Worm (Caenorhabditis elegans) whole organism, early embryonic: ENCODE measurements around the gene hipr-1.

ENCODE experiments used
- B0310.2 ChIP-seq: sonication (generic microtip); optimal IDR thresholded peaks from 2 replicates; lab custom pipeline; 2016; ENCODE audit warnings: mild to moderate bottlenecking, missing genetic modification characterization, missing compliant biosample characterization
- F13C5.2 ChIP-seq: sonication (generic microtip); optimal IDR thresholded peaks from 2 replicates; lab custom pipeline; 2017; ENCODE audit warnings: mild to moderate bottlenecking, missing genetic modification characterization, inconsistent platforms, missing compliant biosample characterization
- aly-1 ChIP-seq: sonication (generic microtip); optimal IDR thresholded peaks from 2 replicates; lab custom pipeline; 2016; ENCODE audit warnings: missing genetic modification characterization, missing compliant biosample characterization
- ama-1 ChIP-seq: fragments of 150-350 bp; optimal IDR thresholded peaks from 2 replicates; lab custom pipeline; 2014
- ceh-13 ChIP-seq: fragments of 200-800 bp; sonication (Bioruptor generic); optimal IDR thresholded peaks from 2 replicates; lab custom pipeline; 2018; ENCODE audit warnings: mild to moderate bottlenecking, missing genetic modification characterization, missing compliant biosample characterization
- ceh-36 ChIP-seq: sonication (generic microtip); optimal IDR thresholded peaks from 2 replicates; lab custom pipeline; 2016; ENCODE audit warnings: missing genetic modification characterization, inconsistent platforms, missing compliant biosample characterization
- ets-7 ChIP-seq: sonication (generic microtip); optimal IDR thresholded peaks from 2 replicates; lab custom pipeline; 2016; ENCODE audit warnings: missing genotype, missing genetic modification characterization, missing compliant biosample characterization
- flt-1 ChIP-seq: fragments of 200-800 bp; sonication (Bioruptor generic); IDR thresholded peaks from 2 replicates; pipeline ENCODE4 v1.3.6; 2022; ENCODE audit warnings: missing genetic modification characterization, missing compliant biosample characterization
- hmbx-1 ChIP-seq: sonication (generic microtip); optimal IDR thresholded peaks from 2 replicates; lab custom pipeline; 2016; ENCODE audit warnings: mild to moderate bottlenecking, missing genetic modification characterization, missing compliant biosample characterization
- hmg-4 ChIP-seq: fragments of 200-800 bp; sonication (Bioruptor generic); optimal IDR thresholded peaks from 2 replicates; lab custom pipeline; 2018; ENCODE audit warnings: mild to moderate bottlenecking, missing genetic modification characterization, missing compliant biosample characterization
- hnd-1 ChIP-seq: sonication (generic microtip); optimal IDR thresholded peaks from 2 replicates; lab custom pipeline; 2016; ENCODE audit warnings: missing genetic modification characterization, missing compliant biosample characterization
- pes-1 ChIP-seq: fragments of 200-800 bp; sonication (Bioruptor generic); IDR thresholded peaks from 2 replicates; pipeline ENCODE4 v1.3.6; 2022; ENCODE audit warnings: missing genetic modification reagents, missing genetic modification characterization, missing compliant biosample characterization
- scrt-1 ChIP-seq: fragments of 200-800 bp; sonication (Bioruptor generic); IDR thresholded peaks from 2 replicates; pipeline ENCODE4 v1.3.6; 2022; ENCODE audit warnings: missing genetic modification characterization, missing compliant biosample characterization
- sea-1 ChIP-seq: fragments of 200-800 bp; sonication (Bioruptor generic); conservative IDR thresholded peaks from 2 replicates; pipeline ENCODE4 v1.3.6; 2022; ENCODE audit warnings: missing genetic modification characterization, missing compliant biosample characterization
- tbx-11 ChIP-seq: fragments of 200-800 bp; sonication (Bioruptor generic); IDR thresholded peaks from 2 replicates; pipeline ENCODE4 v1.3.6; 2022; ENCODE audit warnings: missing genetic modification characterization, missing compliant biosample characterization
- tbx-37 ChIP-seq: fragments of 200-800 bp; sonication (Bioruptor generic); conservative IDR thresholded peaks from 2 replicates; pipeline ENCODE4 v1.3.6; 2022; ENCODE audit warnings: missing genetic modification reagents, missing genetic modification characterization, missing compliant biosample characterization
- tra-4 ChIP-seq: sonication (generic microtip); optimal IDR thresholded peaks from 2 replicates; lab custom pipeline; 2017; ENCODE audit warnings: missing genetic modification characterization, missing compliant biosample characterization

The hipr-1 gene

DNA sequence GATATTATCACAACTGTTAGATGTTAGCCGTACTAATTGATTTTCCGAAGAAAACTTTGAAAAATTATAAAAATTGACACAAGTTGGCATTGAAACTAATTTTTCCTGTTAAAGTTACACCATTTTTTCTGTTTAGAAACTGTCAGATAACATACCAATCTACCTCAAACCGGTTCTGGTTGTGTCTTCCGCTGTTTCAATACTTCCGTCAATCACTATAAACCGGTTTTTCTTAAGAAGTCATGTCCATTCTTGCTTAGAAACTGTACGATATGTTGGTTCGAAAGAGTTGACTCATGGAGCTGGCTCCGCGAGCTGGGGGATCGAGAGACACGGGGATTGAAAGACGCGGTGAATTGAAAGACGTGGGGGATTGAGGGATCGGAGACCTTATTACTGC, 50.2 kb downstream of the hipr-1 start:
- TF ChIP-seq B0310.2 (tag; lab: Kevin White, UChicago): no peak
- no peak for TF ChIP-seq aly-1
- TF ChIP-seq sea-1 (GFP tag; lab: Robert Waterston, UW): no peak
- no peak for TF ChIP-seq flt-1
- TF ChIP-seq tbx-37 (GFP tag; lab: Robert Waterston, UW): no peak
- TF ChIP-seq scrt-1 (GFP tag; lab: Robert Waterston, UW): no peak
- no peak for TF ChIP-seq hmg-4
- no peak for TF ChIP-seq ets-7
- TF ChIP-seq ceh-13 (GFP tag; lab: Kevin White, UChicago): no peak
- no peak for TF ChIP-seq F13C5.2 (tag; lab: Kevin White, UChicago)
- no peak for TF ChIP-seq ceh-36 (tag; lab: Kevin White, UChicago)
- TF ChIP-seq ama-1 (lab: Kevin White, UChicago): no peak
- no peak for TF ChIP-seq pes-1 (GFP tag; lab: Robert Waterston, UW)
- no peak for TF ChIP-seq tra-4
- no peak for TF ChIP-seq tbx-11
- TF ChIP-seq hnd-1: no peak
- no peak for TF ChIP-seq hmbx-1 (tag; lab: Kevin White, UChicago)

ce11 chrIII:8771162-8771561, 51.2 kb downstream of the hipr-1 start, which contains the start of gene K02D10.2:
Gene K02D10.2, minus strand, starts transcription at chrIII:8771262.
- TF ChIP-seq ets-7: no peak
- no peak for TF ChIP-seq aly-1
- no peak for TF ChIP-seq F13C5.2 (tag; lab: Kevin White, UChicago)
- no peak for TF ChIP-seq pes-1 (GFP tag; lab: Robert Waterston, UW)
- no peak for TF ChIP-seq hmg-4
- TF ChIP-seq flt-1: no peak
- no peak for TF ChIP-seq B0310.2 (tag; lab: Kevin White, UChicago)
- TF ChIP-seq tbx-37 (GFP tag; lab: Robert Waterston, UW): no peak
- no peak for TF ChIP-seq ceh-36 (tag; lab: Kevin White, UChicago)
- TF ChIP-seq ceh-13 (GFP tag; lab: Kevin White, UChicago): no peak
- no peak for TF ChIP-seq sea-1 (GFP tag; lab: Robert Waterston, UW)
- TF ChIP-seq scrt-1 (GFP tag; lab: Robert Waterston, UW): no peak
- no peak for TF ChIP-seq hmbx-1 (tag; lab: Kevin White, UChicago)
- no peak for TF ChIP-seq tbx-11
- no peak for TF ChIP-seq tra-4
- TF ChIP-seq hnd-1: no peak
- no peak for TF ChIP-seq ama-1 (lab: Kevin White, UChicago)

DNA sequence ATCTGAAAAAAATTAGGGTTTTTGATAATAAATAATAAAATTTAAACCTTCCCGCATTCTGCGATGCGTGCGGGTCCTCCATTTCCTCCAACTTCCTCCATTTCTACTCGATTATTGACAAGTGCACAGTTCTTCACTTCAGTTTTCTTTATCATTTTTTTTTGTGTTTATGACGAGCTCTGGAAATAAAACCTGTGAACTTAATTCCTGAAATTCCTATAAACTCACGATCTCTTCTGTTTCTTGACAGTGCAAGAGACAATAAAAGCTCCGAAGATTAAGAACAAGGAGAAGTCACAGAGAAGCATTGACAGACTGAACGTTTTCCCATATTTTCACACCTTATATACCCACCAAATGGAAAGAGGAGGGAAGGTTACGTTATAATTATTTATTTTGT, 51.8 kb downstream of the hipr-1 start, which contains the start of gene K02D10.3:
TSS of gene K02D10.3 (minus strand) at position 101 of the 400 bp plus-strand sequence.
- TF ChIP-seq hmg-4 (no peak), aly-1 (no peak), ceh-36 (tag; lab: Kevin White, UChicago) (no peak), ets-7 (no peak), pes-1 (GFP tag; lab: Robert Waterston, UW) (no peak), ama-1 (lab: Kevin White, UChicago) (no peak), tbx-37 (GFP tag; lab: Robert Waterston, UW) (no peak), hmbx-1 (tag; lab: Kevin White, UChicago) (no peak), sea-1 (GFP tag; lab: Robert Waterston, UW) (no peak), ceh-13 (GFP tag; lab: Kevin White, UChicago) (no peak), F13C5.2 (tag; lab: Kevin White, UChicago) (no peak), tbx-11 (no peak), scrt-1 (GFP tag; lab: Robert Waterston, UW) (no peak), hnd-1 (no peak), B0310.2 (tag; lab: Kevin White, UChicago) (no peak), tra-4 (no peak), flt-1 (no peak)

ce11 chrIII:8772428-8773027, 52.5 kb downstream of the hipr-1 start:
- TF ChIP-seq tbx-11 (no peak), tra-4 (no peak)

- TF ChIP-seq ceh-36 (tag; lab: Kevin White, UChicago): no peak
These were observed 53.4 kb downstream of the hipr-1 start for ce11 chrIII:8773375-8773774.
